Fruit fly (Drosophila melanogaster): Measurements from ENCODE around the gene Gss2.

dm6 chrX:17873329-17873728 lies 26.2 kb upstream of the Gss2 start:
- TF ChIP-seq CG42726 (GFP tag; IDR thresholded peaks at IDR 0.05; ENCODE audit: partially characterized antibody) (no peak), CG1603 (tag; optimal IDR thresholded peaks at IDR 0.05) (no peak), Ravus (GFP tag; IDR thresholded peaks at IDR 0.05) (no peak), Meics (GFP tag; optimal IDR thresholded peaks at IDR 0.05) (no peak), Hr78 (GFP tag; optimal IDR thresholded peaks at IDR 0.05) (no peak), fru (optimal IDR thresholded peaks at IDR 0.05) (no peak), Nf-YB (GFP tag; optimal IDR thresholded peaks at IDR 0.05) (no peak), CG7928 (GFP tag; optimal IDR thresholded peaks at IDR 0.05) (no peak)
